Worm (Caenorhabditis elegans) whole organism, L4 larva: ENCODE measurements around the gene JC8.7.

ENCODE experiments used
- egl-27 ChIP-seq: sonication (generic microtip); optimal IDR thresholded peaks from 3 replicates; lab custom pipeline; 2017; ENCODE audit warnings: missing biosample characterization, missing genetic modification reagents, missing genetic modification characterization
- jun-1 ChIP-seq: fragments of 150-350 bp; optimal IDR thresholded peaks from 2 replicates; lab custom pipeline; 2014; ENCODE audit warnings: missing biosample characterization, missing genetic modification reagents, missing genetic modification characterization
- lin-13 ChIP-seq: fragments of 150-350 bp; optimal IDR thresholded peaks from 2 replicates; lab custom pipeline; 2014; ENCODE audit warnings: missing biosample characterization, missing genetic modification reagents, missing genetic modification characterization
- nhr-11 ChIP-seq: fragments of 150-350 bp; optimal IDR thresholded peaks from 2 replicates; lab custom pipeline; 2014; ENCODE audit warnings: missing biosample characterization, missing genetic modification characterization
- nhr-77 ChIP-seq: fragments of 150-350 bp; optimal IDR thresholded peaks from 2 replicates; lab custom pipeline; 2014; ENCODE audit warnings: missing biosample characterization, missing genetic modification characterization
- pha-4 ChIP-seq, 2 experiments: fragments of 150-350 bp in 1 of 2; fragments of 200-800 bp in 1 of 2; sonication (Bioruptor generic) in 1 of 2; IDR thresholded peaks in 1 of 2; optimal IDR thresholded peaks in 1 of 2; 2 replicates each; pipeline versions ENCODE4 v1.3.6 to Lab custom; 2014 to 2022; ENCODE audit warnings: missing genetic modification characterization in 2 of 2, missing genetic modification reagents in 2 of 2, missing biosample characterization in 1 of 2, missing compliant biosample characterization in 1 of 2
- unc-39 ChIP-seq: sonication (generic microtip); optimal IDR thresholded peaks from 2 replicates; lab custom pipeline; 2017; ENCODE audit warnings: missing biosample characterization, missing genetic modification characterization
- unc-62 ChIP-seq, 3 experiments: fragments of 150-350 bp in 1 of 3; sonication (generic microtip); optimal IDR thresholded peaks in 2 of 3; peaks in 1 of 3; 1 replicate in 1 of 3; 2 replicates in 2 of 3; lab custom pipeline; 2014 to 2017; ENCODE audit warnings: missing biosample characterization in 3 of 3, missing genetic modification characterization in 3 of 3, missing genetic modification reagents in 3 of 3, missing genotype in 1 of 3
- zip-11 ChIP-seq: fragments of 200-800 bp; sonication (Bioruptor generic); IDR thresholded peaks from 2 replicates; pipeline ENCODE4 v1.3.6; 2022; ENCODE audit warnings: missing genetic modification characterization, missing compliant biosample characterization

DNA sequence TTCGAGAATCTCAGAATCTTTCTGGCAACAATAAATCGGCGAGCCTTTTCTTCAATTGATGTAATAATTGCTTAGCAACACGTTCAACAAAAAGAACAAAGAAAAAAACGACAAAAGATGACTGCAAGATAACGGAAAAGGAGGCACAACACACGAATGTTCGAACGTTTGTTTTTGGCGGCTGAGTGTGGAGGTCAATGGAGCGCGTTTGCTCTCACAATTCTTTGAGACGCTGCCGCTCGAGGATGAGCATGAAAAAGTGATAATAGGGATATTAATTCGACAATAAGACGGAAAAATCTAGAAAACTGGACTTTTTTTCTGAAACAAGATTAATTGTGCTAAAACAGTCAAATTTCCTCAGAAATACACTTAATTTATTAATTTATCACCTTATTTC is 41.2 kb upstream of the JC8.7 start:
- TF ChIP-seq unc-39 (no peak), jun-1 (tag; lab: Kevin White, UChicago) (no peak), nhr-11 (tag; lab: Kevin White, UChicago) (no peak), pha-4 (GFP tag; IDR thresholded peaks at IDR 0.05; lab: Robert Waterston, UW) (no peak), pha-4 (tag; optimal IDR thresholded peaks at IDR 0.05; lab: Kevin White, UChicago) (no peak), zip-11 (GFP tag; lab: Robert Waterston, UW) (no peak), lin-13 (GFP tag; lab: Kevin White, UChicago) (no peak), unc-62 (GFP tag; optimal IDR thresholded peaks at IDR 0.05 in 1 of 2; lab: Kevin White, UChicago) (no peak), unc-62 (tag; optimal IDR thresholded peaks at IDR 0.05; lab: Kevin White, UChicago) (no peak), nhr-77 (tag; lab: Kevin White, UChicago) (no peak), egl-27 (tag; lab: Kevin White, UChicago) (no peak)
